Worm (Caenorhabditis elegans): ENCODE data around the gene AH9.3.

DNA sequence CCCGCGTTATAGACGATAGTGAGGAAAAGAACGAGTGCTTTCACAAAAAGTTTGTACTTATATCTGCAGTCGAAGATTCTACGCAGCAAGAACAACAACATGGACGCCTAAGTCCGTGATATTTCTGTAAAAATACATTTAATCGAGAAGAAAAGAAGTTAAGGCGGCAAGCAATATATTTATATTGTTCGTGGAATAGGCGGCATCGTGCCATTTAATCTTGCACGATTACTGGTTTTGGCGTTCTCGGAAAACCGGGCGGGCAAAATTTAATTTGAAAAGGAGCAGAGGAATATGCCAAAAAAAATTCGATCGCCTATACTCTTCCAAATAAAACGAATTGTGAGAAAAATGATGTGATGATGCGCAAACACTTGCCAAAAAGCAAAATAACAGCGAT is 14.0 kb downstream of the AH9.3 start, which contains the start of gene AH9.1:
- TF ChIP-seq R02D3.7 (tag; optimal IDR thresholded peaks at IDR 0.05) (no peak), aly-2 (tag; optimal IDR thresholded peaks at IDR 0.05) (no peak), unc-39 (tag; optimal IDR thresholded peaks at IDR 0.05) (no peak), ztf-11 (tag; optimal IDR thresholded peaks at IDR 0.05) (no peak), snpc-4 (tag; optimal IDR thresholded peaks at IDR 0.05) (no peak), egl-27 (tag; optimal IDR thresholded peaks at IDR 0.05) (no peak), ceh-28 (tag; optimal IDR thresholded peaks at IDR 0.05) (no peak), pha-4 (tag; optimal IDR thresholded peaks at IDR 0.05) (no peak), elt-1 (tag; optimal IDR thresholded peaks at IDR 0.05) (no peak), lin-15B (tag; optimal IDR thresholded peaks at IDR 0.05) (no peak), sea-2 (GFP tag; optimal IDR thresholded peaks at IDR 0.05) (no peak), nhr-237 (tag; optimal IDR thresholded peaks at IDR 0.05) (no peak)
